Worm (Caenorhabditis elegans) whole organism, mixed stage, embryonic: ENCODE data around the gene gid-2.

Source experiments
- M03D4.4 ChIP-seq: sonication (generic microtip); optimal IDR thresholded peaks from 2 replicates; lab custom pipeline; 2017; ENCODE audit warnings: mild to moderate bottlenecking, missing genetic modification characterization, missing compliant biosample characterization
- bed-3 ChIP-seq: fragments of 200-800 bp; sonication (Bioruptor generic); optimal IDR thresholded peaks from 3 replicates; lab custom pipeline; 2018; ENCODE audit warnings: mild to moderate bottlenecking, missing genetic modification characterization, moderate library complexity, missing compliant biosample characterization
- blmp-1 ChIP-seq: fragments of 150-350 bp; optimal IDR thresholded peaks from 2 replicates; lab custom pipeline; 2014; ENCODE audit warnings: missing biosample characterization, missing genetic modification characterization
- ceh-83 ChIP-seq: fragments of 200-800 bp; sonication (Bioruptor generic); optimal IDR thresholded peaks from 2 replicates; lab custom pipeline; 2018; ENCODE audit warnings: mild to moderate bottlenecking, missing genetic modification characterization, missing compliant biosample characterization
- ces-1 ChIP-seq: fragments of 150-350 bp; optimal IDR thresholded peaks from 2 replicates; lab custom pipeline; 2014; ENCODE audit warnings: missing biosample characterization, missing genetic modification reagents, missing genetic modification characterization
- cnd-1 ChIP-seq: fragments of 200-800 bp; sonication (Bioruptor generic); optimal IDR thresholded peaks from 2 replicates; lab custom pipeline; 2018; ENCODE audit warnings: mild to moderate bottlenecking, missing genetic modification characterization, missing compliant biosample characterization
- drap-1 ChIP-seq: fragments of 200-800 bp; sonication (Bioruptor generic); optimal IDR thresholded peaks from 3 replicates; lab custom pipeline; 2018; ENCODE audit warnings: mild to moderate bottlenecking, missing genetic modification characterization, missing compliant biosample characterization
- elt-1 ChIP-seq: sonication (generic microtip); optimal IDR thresholded peaks from 2 replicates; lab custom pipeline; 2017; ENCODE audit warnings: missing genetic modification characterization, mild to moderate bottlenecking, missing compliant biosample characterization, antibody characterized with exemption, moderate library complexity, borderline replicate concordance; ENCODE audit not compliant: insufficient read depth
- elt-3 ChIP-seq: fragments of 150-350 bp; optimal IDR thresholded peaks from 2 replicates; lab custom pipeline; 2014; ENCODE audit warnings: missing biosample characterization, missing genetic modification characterization
- flh-1 ChIP-seq: fragments of 200-800 bp; sonication (Bioruptor generic); optimal IDR thresholded peaks from 2 replicates; lab custom pipeline; 2018; ENCODE audit warnings: mild to moderate bottlenecking, missing genetic modification characterization, moderate library complexity, missing compliant biosample characterization
- ham-2 ChIP-seq: fragments of 200-800 bp; sonication (Bioruptor generic); optimal IDR thresholded peaks from 2 replicates; lab custom pipeline; 2018; ENCODE audit warnings: mild to moderate bottlenecking, missing genetic modification characterization, missing compliant biosample characterization
- hlh-1 ChIP-seq: fragments of 150-350 bp; optimal IDR thresholded peaks from 2 replicates; lab custom pipeline; 2014; ENCODE audit warnings: missing biosample characterization, missing genetic modification reagents, missing genetic modification characterization
- lin-13 ChIP-seq: fragments of 150-350 bp; optimal IDR thresholded peaks from 2 replicates; lab custom pipeline; 2014; ENCODE audit warnings: missing biosample characterization, missing genetic modification characterization
- lin-32 ChIP-seq: fragments of 200-800 bp; sonication (Bioruptor generic); optimal IDR thresholded peaks from 2 replicates; lab custom pipeline; 2018; ENCODE audit warnings: mild to moderate bottlenecking, missing genetic modification characterization, missing compliant biosample characterization
- lsy-2 ChIP-seq: fragments of 150-350 bp; optimal IDR thresholded peaks from 2 replicates; lab custom pipeline; 2014; ENCODE audit warnings: missing biosample characterization, missing genetic modification characterization
- mab-5 ChIP-seq: fragments of 150-350 bp; optimal IDR thresholded peaks from 2 replicates; lab custom pipeline; 2014; ENCODE audit warnings: missing biosample characterization, missing genetic modification characterization
- mep-1 ChIP-seq: fragments of 150-350 bp; optimal IDR thresholded peaks from 2 replicates; lab custom pipeline; 2017; ENCODE audit warnings: missing biosample characterization, missing genetic modification reagents, missing genetic modification characterization, inconsistent platforms
- mls-2 ChIP-seq: sonication (generic microtip); optimal IDR thresholded peaks from 2 replicates; lab custom pipeline; 2016; ENCODE audit warnings: mild to moderate bottlenecking, missing genetic modification characterization, moderate library complexity, missing compliant biosample characterization
- nhr-12 ChIP-seq: fragments of 150-350 bp; optimal IDR thresholded peaks from 2 replicates; lab custom pipeline; 2014; ENCODE audit warnings: missing biosample characterization, missing genetic modification characterization
- nhr-2 ChIP-seq: fragments of 150-350 bp; optimal IDR thresholded peaks from 2 replicates; lab custom pipeline; 2014; ENCODE audit warnings: missing biosample characterization, missing genetic modification characterization
- nhr-237 ChIP-seq: fragments of 150-350 bp; optimal IDR thresholded peaks from 2 replicates; lab custom pipeline; 2014; ENCODE audit warnings: missing biosample characterization, missing genetic modification characterization
- nhr-76 ChIP-seq: sonication (generic microtip); optimal IDR thresholded peaks from 2 replicates; lab custom pipeline; 2017; ENCODE audit warnings: missing biosample characterization, missing genetic modification characterization
- pha-4 ChIP-seq: fragments of 150-350 bp; optimal IDR thresholded peaks from 2 replicates; lab custom pipeline; 2018; ENCODE audit warnings: missing biosample characterization, missing genetic modification reagents, missing genetic modification characterization
- sem-2 ChIP-seq: fragments of 200-800 bp; sonication (Bioruptor generic); optimal IDR thresholded peaks from 2 replicates; lab custom pipeline; 2018; ENCODE audit warnings: mild to moderate bottlenecking, missing genetic modification characterization, missing compliant biosample characterization
- snpc-4 ChIP-seq: fragments of 150-350 bp; optimal IDR thresholded peaks from 2 replicates; lab custom pipeline; 2014; ENCODE audit warnings: missing biosample characterization, missing genetic modification characterization
- sptf-1 ChIP-seq: sonication (generic microtip); optimal IDR thresholded peaks from 2 replicates; lab custom pipeline; 2017; ENCODE audit warnings: mild to moderate bottlenecking, missing genetic modification characterization, moderate library complexity, missing compliant biosample characterization
- tbx-8 ChIP-seq: fragments of 200-800 bp; sonication (Bioruptor generic); optimal IDR thresholded peaks from 2 replicates; lab custom pipeline; 2018; ENCODE audit warnings: mild to moderate bottlenecking, missing genetic modification characterization, moderate library complexity, missing compliant biosample characterization
- unc-120 ChIP-seq: sonication (generic microtip); optimal IDR thresholded peaks from 2 replicates; lab custom pipeline; 2017; ENCODE audit warnings: missing genetic modification characterization, missing compliant biosample characterization; ENCODE audit not compliant: poor library complexity, severe bottlenecking
- unc-39 ChIP-seq: fragments of 150-350 bp; optimal IDR thresholded peaks from 2 replicates; lab custom pipeline; 2014; ENCODE audit warnings: missing biosample characterization, missing genetic modification characterization
- unc-62 ChIP-seq: fragments of 150-350 bp; optimal IDR thresholded peaks from 2 replicates; lab custom pipeline; 2014; ENCODE audit warnings: missing biosample characterization, missing genetic modification reagents, missing genetic modification characterization
- ztf-11 ChIP-seq: fragments of 150-350 bp; optimal IDR thresholded peaks from 2 replicates; lab custom pipeline; 2014; ENCODE audit warnings: missing biosample characterization, missing genetic modification characterization

gid-2 gene

DNA sequence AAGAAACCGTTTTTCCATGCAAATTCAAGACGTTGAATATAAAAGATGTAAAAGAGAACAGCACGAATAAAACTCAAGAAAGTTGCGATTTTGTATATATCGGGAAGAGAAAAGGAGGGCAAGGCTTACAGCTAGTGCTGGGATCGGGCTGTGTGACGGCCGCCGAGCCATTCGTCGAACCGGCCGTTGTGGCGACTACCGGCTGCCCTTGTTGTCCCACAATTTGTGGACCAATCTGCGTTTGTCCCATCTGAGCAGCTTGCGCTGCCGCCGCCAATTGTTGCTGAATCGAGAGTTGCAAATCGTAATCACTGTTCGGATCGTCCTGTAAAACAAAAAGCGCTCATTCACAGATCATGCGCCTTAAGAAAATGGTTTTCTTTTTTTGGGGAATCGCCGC lies 8.5 kb upstream of the gid-2 start:
- no peak for TF ChIP-seq blmp-1 (tag; lab: Kevin White, UChicago)
- no peak for TF ChIP-seq pha-4 (tag; lab: Kevin White, UChicago)
- TF ChIP-seq lsy-2 (tag; lab: Kevin White, UChicago), result no peak
- TF ChIP-seq sptf-1 (tag; lab: Kevin White, UChicago), result no peak
- TF ChIP-seq lin-13 (tag; lab: Kevin White, UChicago), result no peak
- no peak for TF ChIP-seq mep-1 (tag; lab: Kevin White, UChicago)
- no peak for TF ChIP-seq elt-3 (tag; lab: Kevin White, UChicago)

- no peak for TF ChIP-seq unc-39 (tag; lab: Kevin White, UChicago)
- TF ChIP-seq lin-13 (tag; lab: Kevin White, UChicago), result no peak
- TF ChIP-seq elt-3 (tag; lab: Kevin White, UChicago), result no peak
- no peak for TF ChIP-seq cnd-1 (tag; lab: Kevin White, UChicago)
- no peak for TF ChIP-seq elt-1 (tag; lab: Kevin White, UChicago)
- no peak for TF ChIP-seq nhr-237 (tag; lab: Kevin White, UChicago)
- TF ChIP-seq unc-62 (GFP tag; lab: Kevin White, UChicago), result no peak
- no peak for TF ChIP-seq mab-5 (tag; lab: Kevin White, UChicago)
- no peak for TF ChIP-seq bed-3 (GFP tag; lab: Kevin White, UChicago)
- no peak for TF ChIP-seq blmp-1 (tag; lab: Kevin White, UChicago)
- no peak for TF ChIP-seq nhr-12 (tag; lab: Kevin White, UChicago)
- TF ChIP-seq ham-2 (GFP tag; lab: Kevin White, UChicago), result no peak
- no peak for TF ChIP-seq M03D4.4 (tag; lab: Kevin White, UChicago)
- no peak for TF ChIP-seq ces-1
- no peak for TF ChIP-seq ceh-83 (GFP tag; lab: Kevin White, UChicago)
- TF ChIP-seq, all 35 proteins: peak for 0
Observed at ce11 chrX:2446185-2446584, 7.4 kb upstream of the gid-2 start.

- no peak for TF ChIP-seq unc-62 (GFP tag; lab: Kevin White, UChicago)
Observed at ce11 chrX:2443304-2443703, 4.5 kb upstream of the gid-2 start, which contains the start of gene T07D1.3. Gene T07D1.3 (minus strand): TSS chrX:2443404.

DNA sequence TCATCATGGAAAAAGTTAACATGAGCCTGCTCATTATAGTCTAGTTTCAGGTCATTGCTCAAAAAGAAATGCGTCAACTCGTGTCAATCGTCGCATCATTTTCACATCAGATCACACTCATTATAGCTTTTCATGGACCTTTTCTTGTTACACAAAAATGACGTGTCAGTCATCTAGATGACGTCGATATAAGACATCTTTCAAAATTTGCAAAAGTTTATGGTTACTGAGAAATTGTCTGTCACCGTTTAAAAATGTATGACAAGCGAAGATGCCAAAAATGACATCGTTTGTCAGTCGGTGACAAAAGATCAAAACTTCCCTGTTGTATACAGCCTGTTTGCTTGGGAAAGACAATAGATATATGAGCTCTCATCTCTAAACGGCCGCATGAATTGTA lies 2.4 kb upstream of the gid-2 start:
- TF ChIP-seq sem-2 (no peak), pha-4 (tag; lab: Kevin White, UChicago) (no peak), flh-1 (GFP tag; lab: Kevin White, UChicago) (no peak), unc-62 (GFP tag; lab: Kevin White, UChicago) (no peak), elt-3 (tag; lab: Kevin White, UChicago) (no peak), blmp-1 (tag; lab: Kevin White, UChicago) (no peak), unc-39 (tag; lab: Kevin White, UChicago) (no peak), snpc-4 (tag; lab: Kevin White, UChicago) (no peak), nhr-76 (tag; lab: Kevin White, UChicago) (no peak)
- TF ChIP-seq, all 35 proteins: peak for 0

DNA sequence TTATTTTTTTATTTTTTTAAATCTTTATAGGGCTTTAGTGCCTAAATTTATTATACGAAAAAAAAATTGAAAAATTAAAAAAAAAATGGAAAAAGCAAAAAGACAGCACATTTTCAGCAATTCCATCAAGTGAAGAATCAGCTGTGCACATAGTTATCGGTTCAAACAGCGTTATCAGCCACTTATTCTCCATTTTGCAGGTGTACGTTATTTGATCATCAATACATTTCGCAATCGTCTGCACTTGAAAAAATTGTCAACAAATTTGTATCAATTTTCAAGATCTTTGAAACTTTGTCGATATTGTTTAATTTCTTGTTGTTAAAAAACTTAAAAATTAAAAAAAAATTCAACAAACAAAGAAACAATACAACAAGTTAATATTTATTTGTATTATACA lies 971 bp upstream of the gid-2 start:
- no peak for TF ChIP-seq lin-13 (tag; lab: Kevin White, UChicago)
- no peak for TF ChIP-seq ztf-11 (tag; lab: Kevin White, UChicago)
- TF ChIP-seq lin-32 (GFP tag; lab: Kevin White, UChicago), result no peak
- no peak for TF ChIP-seq unc-120 (tag; lab: Kevin White, UChicago)
- TF ChIP-seq snpc-4 (tag; lab: Kevin White, UChicago), result no peak
- TF ChIP-seq lsy-2 (tag; lab: Kevin White, UChicago), result no peak
- no peak for TF ChIP-seq flh-1 (GFP tag; lab: Kevin White, UChicago)
- TF ChIP-seq sptf-1 (tag; lab: Kevin White, UChicago), result no peak
- no peak for TF ChIP-seq unc-39 (tag; lab: Kevin White, UChicago)
- TF ChIP-seq mep-1 (tag; lab: Kevin White, UChicago), result no peak
- TF ChIP-seq ces-1, result no peak
- TF ChIP-seq nhr-237 (tag; lab: Kevin White, UChicago), result no peak
- no peak for TF ChIP-seq mab-5 (tag; lab: Kevin White, UChicago)

- TF ChIP-seq flh-1 (GFP tag; lab: Kevin White, UChicago), result no peak
- no peak for TF ChIP-seq tbx-8 (GFP tag; lab: Kevin White, UChicago)
- TF ChIP-seq hlh-1, result no peak
- TF ChIP-seq bed-3 (GFP tag; lab: Kevin White, UChicago), result no peak
- no peak for TF ChIP-seq drap-1 (GFP tag; lab: Kevin White, UChicago)
- no peak for TF ChIP-seq mls-2 (tag; lab: Kevin White, UChicago)
- no peak for TF ChIP-seq nhr-2 (tag; lab: Kevin White, UChicago)
Observed at ce11 chrX:2439309-2439708, 552 bp upstream of the gid-2 start.
